Fruit fly (Drosophila melanogaster) whole organism, prepupa: Measurements from ENCODE around the gene CG8312.
A peak's percentile ranks its signal among the peaks of the same experiment; 100 is the strongest.

ENCODE experiments used
- CG11294 ChIP-seq: fragments of 200-800 bp; sonication (Bioruptor generic); IDR thresholded peaks from 2 replicates; pipeline ENCODE4 v1.3.6; 2022; ENCODE audit warnings: missing biosample characterization, missing genetic modification characterization
- CG16779 ChIP-seq: fragments of 200-800 bp; sonication (Bioruptor generic); optimal IDR thresholded peaks from 3 replicates; lab custom pipeline; 2017; ENCODE audit warnings: missing biosample characterization, mild to moderate bottlenecking, missing genetic modification characterization
- CG6808 ChIP-seq: fragments of 200-800 bp; sonication (Bioruptor generic); optimal IDR thresholded peaks from 3 replicates; lab custom pipeline; 2017; ENCODE audit warnings: missing biosample characterization, missing genetic modification characterization, mild to moderate bottlenecking, moderate library complexity, missing genetic modification reagents
- CG9139 ChIP-seq: fragments of 200-800 bp; sonication (Bioruptor generic); optimal IDR thresholded peaks from 3 replicates; lab custom pipeline; 2017; ENCODE audit warnings: missing biosample characterization, mild to moderate bottlenecking, missing genetic modification characterization
- Eip78C ChIP-seq: fragments of 200-800 bp; sonication (Bioruptor generic); peaks from one replicate; lab custom pipeline; 2016; ENCODE audit warnings: missing biosample characterization, missing genetic modification characterization
- Eip93F ChIP-seq: fragments of 200-800 bp; sonication (Bioruptor generic); optimal IDR thresholded peaks from 2 replicates; lab custom pipeline; 2016; ENCODE audit warnings: missing biosample characterization, mild to moderate bottlenecking, missing genetic modification characterization
- Gug ChIP-seq: fragments of 200-800 bp; sonication (Bioruptor generic); IDR thresholded peaks from 2 replicates; pipeline ENCODE4 v1.3.6; 2022; ENCODE audit warnings: missing biosample characterization, missing genetic modification characterization
- eg ChIP-seq: fragments of 200-800 bp; sonication (Bioruptor generic); IDR thresholded peaks from 3 replicates; pipeline ENCODE4 v1.3.6; 2022; ENCODE audit warnings: missing biosample characterization, missing genetic modification characterization
- fd85E ChIP-seq: fragments of 200-800 bp; sonication (Bioruptor generic); optimal IDR thresholded peaks from 3 replicates; lab custom pipeline; 2016; ENCODE audit warnings: missing biosample characterization, missing genetic modification characterization
- salr ChIP-seq, 2 experiments: fragments of 200-800 bp; sonication (Bioruptor generic); optimal IDR thresholded peaks; 3 replicates each; lab custom pipeline; 2016 to 2018; ENCODE audit warnings: missing biosample characterization in 2 of 2, missing genetic modification characterization in 2 of 2, mild to moderate bottlenecking in 1 of 2
- topi ChIP-seq: fragments of 200-800 bp; sonication (Bioruptor generic); optimal IDR thresholded peaks from 3 replicates; lab custom pipeline; 2016; ENCODE audit warnings: missing biosample characterization, missing genetic modification characterization
- vri ChIP-seq: fragments of 200-800 bp; sonication (Bioruptor generic); optimal IDR thresholded peaks from 3 replicates; lab custom pipeline; 2016; ENCODE audit warnings: missing biosample characterization, mild to moderate bottlenecking, missing genetic modification characterization

DNA sequence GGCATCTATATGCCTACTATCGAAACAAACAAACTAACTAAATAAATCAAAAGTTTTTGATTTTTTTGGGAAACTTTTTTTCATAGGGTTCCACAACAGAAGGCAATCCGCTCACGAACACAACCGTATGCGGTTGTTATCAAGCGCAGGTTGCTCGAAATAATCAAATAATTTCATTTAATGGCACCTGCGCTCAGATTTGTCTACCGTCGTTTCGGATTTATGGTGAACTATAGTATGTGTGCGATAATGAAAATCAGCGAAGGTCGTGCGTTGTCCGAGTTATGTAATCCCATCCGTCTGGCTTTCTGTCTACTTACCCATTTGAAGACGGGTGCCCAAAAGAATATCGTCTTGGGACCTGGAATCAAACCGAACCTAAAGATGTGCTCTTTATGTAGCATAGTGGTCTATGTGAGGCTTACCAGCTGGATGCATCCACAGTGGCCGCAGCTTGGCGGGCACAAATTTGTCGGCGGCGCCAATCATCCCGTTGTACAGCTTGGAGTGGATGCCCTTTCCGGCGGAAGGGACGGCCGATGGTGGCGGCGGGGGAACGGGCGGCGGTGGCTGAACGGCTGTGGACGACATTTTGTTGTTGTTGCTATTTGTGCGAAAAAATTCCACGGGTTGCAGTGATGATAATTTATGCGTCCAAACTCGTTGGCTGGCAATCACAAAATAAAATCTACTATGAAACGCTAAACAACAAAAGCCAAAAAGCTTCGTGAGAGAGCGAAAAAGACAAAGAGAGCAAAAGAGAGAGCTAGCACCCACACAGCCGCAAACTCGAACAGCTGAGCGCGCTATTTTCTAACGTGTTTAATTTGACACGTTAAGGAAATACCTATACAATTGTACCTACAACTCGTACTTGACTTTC is 17.9 kb upstream of the CG8312 start:
- TF ChIP-seq CG11294 (GFP tag; lab: Robert Waterston, UW) (no peak), Gug (no peak), fd85E (GFP tag; lab: Kevin White, UChicago) (no peak), salr (GFP tag; optimal IDR thresholded peaks at IDR 0.05; lab: Kevin White, UChicago) (no peak), Eip78C (GFP tag; lab: Kevin White, UChicago) (no peak), CG16779 (tag; lab: Kevin White, UChicago) (no peak), Eip93F (GFP tag; lab: Kevin White, UChicago) (no peak), CG6808 (GFP tag; lab: Kevin White, UChicago) (no peak), CG9139 (no peak), topi (GFP tag; lab: Kevin White, UChicago) (no peak), eg (GFP tag; lab: Robert Waterston, UW) (0 out of 3 replicates have a peak, but pooled peaks have one; percentile 23), vri (GFP tag; lab: Kevin White, UChicago) (peak; percentile 61)
